Worm (Caenorhabditis elegans) whole organism, late embryonic: Measurements from ENCODE around the gene skr-12.

ENCODE experiments used
- ceh-22 ChIP-seq: sonication (generic microtip); optimal IDR thresholded peaks from 2 replicates; lab custom pipeline; 2017; ENCODE audit warnings: missing biosample characterization, missing genetic modification characterization
- dmd-4 ChIP-seq: sonication (generic microtip); optimal IDR thresholded peaks from 2 replicates; lab custom pipeline; 2016; ENCODE audit warnings: borderline replicate concordance, missing genetic modification characterization, missing compliant biosample characterization
- hlh-8 ChIP-seq: sonication (generic microtip); optimal IDR thresholded peaks from 2 replicates; lab custom pipeline; 2016; ENCODE audit warnings: missing genotype, missing genetic modification characterization, missing compliant biosample characterization
- nhr-11 ChIP-seq: fragments of 150-350 bp; optimal IDR thresholded peaks from 2 replicates; lab custom pipeline; 2014; ENCODE audit warnings: missing biosample characterization, missing genetic modification characterization
- ref-2 ChIP-seq: sonication (generic microtip); optimal IDR thresholded peaks from 2 replicates; lab custom pipeline; 2016; ENCODE audit warnings: missing genetic modification characterization, missing compliant biosample characterization
- tbx-2 ChIP-seq: sonication (generic microtip); optimal IDR thresholded peaks from 2 replicates; lab custom pipeline; 2016; ENCODE audit warnings: missing genetic modification characterization, missing compliant biosample characterization
- unc-86 ChIP-seq: sonication (generic microtip); optimal IDR thresholded peaks from 2 replicates; lab custom pipeline; 2016; ENCODE audit warnings: missing genetic modification characterization, missing compliant biosample characterization

DNA sequence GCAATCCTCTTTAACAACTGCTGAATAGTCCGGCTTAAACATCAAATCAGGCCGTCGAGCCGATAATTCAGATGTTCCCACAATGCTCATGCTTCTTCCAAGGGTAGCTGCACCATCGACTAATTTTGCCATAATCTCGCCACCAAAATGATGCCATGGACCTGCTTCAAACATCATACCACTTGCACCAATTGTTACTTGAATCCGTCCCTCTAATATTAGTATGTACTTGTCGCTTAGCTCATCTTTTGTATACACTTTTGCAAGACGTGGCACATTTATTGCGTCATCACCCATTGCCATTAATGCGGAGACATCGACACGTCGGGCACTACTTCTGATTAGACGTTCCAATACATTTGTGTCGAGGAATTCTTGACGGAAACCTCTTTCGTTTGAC is 32.6 kb downstream of the skr-12 start:
- TF ChIP-seq unc-86 (no peak), dmd-4 (no peak), hlh-8 (no peak), ceh-22 (no peak), ref-2 (tag; lab: Kevin White, UChicago) (no peak), nhr-11 (tag; lab: Kevin White, UChicago) (no peak), tbx-2 (tag; lab: Kevin White, UChicago) (no peak)
